Fruit fly (Drosophila melanogaster): ENCODE measurements around the gene Ugt36D1.

DNA sequence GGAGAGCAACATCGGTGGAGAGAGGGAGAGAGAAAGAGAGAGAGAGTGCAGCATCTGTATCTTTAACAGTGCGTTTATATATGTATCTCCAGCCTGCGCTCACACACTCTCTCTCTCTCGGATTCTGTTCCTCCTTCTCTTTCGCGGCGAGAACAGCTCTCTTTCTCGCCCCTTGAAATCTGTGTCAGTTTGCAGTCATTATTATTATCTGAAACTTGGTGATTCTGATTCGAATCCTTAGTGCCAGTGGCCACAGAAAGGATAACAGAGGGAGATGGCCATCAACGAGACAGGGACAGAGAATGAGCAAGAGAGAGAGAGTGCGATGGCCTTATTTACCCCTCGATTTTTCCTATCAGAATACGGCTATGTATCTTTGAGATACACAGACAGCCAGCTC, 40.4 kb upstream of the Ugt36D1 start:
- TF ChIP-seq CG8478 (optimal IDR thresholded peaks at IDR 0.05) (no peak), CTCF (optimal IDR thresholded peaks at IDR 0.05) (peak in 1 of 2 experiments; percentile 27)
